Worm (Caenorhabditis elegans) whole organism, young adult: Measurements from ENCODE around the gene fis-1.

Experiments
- F33H1.4 ChIP-seq: fragments of 200-800 bp; sonication (Bioruptor generic); IDR thresholded peaks from 2 replicates; pipeline ENCODE4 v1.3.6; 2022; ENCODE audit warnings: missing genetic modification reagents, missing genetic modification characterization, missing compliant biosample characterization
- Y56A3A.18 ChIP-seq: fragments of 200-800 bp; sonication (Bioruptor generic); IDR thresholded peaks from 2 replicates; pipeline ENCODE4 v1.3.6; 2022; ENCODE audit warnings: missing genetic modification reagents, missing genetic modification characterization, missing compliant biosample characterization
- ama-1 ChIP-seq, 3 experiments: fragments of 150-350 bp in 1 of 3; sonication (generic microtip) in 2 of 3; optimal IDR thresholded peaks; 2 replicates each; lab custom pipeline; 2014 to 2018; ENCODE audit warnings: missing biosample characterization in 2 of 3, missing genetic modification characterization in 2 of 3, missing genetic modification reagents in 2 of 3
- egl-44 ChIP-seq: fragments of 200-800 bp; sonication (Bioruptor generic); IDR thresholded peaks from 2 replicates; pipeline ENCODE4 v1.3.6; 2022; ENCODE audit warnings: missing genetic modification reagents, missing genetic modification characterization, missing compliant biosample characterization
- fkh-3 ChIP-seq: sonication (generic microtip); optimal IDR thresholded peaks from 2 replicates; lab custom pipeline; 2016; ENCODE audit warnings: mild to moderate bottlenecking, missing genetic modification characterization, missing compliant biosample characterization
- lin-26 ChIP-seq: fragments of 200-800 bp; sonication (Bioruptor generic); IDR thresholded peaks from 2 replicates; pipeline ENCODE4 v1.3.6; 2022; ENCODE audit warnings: missing genetic modification reagents, missing genetic modification characterization, missing compliant biosample characterization
- lin-35 ChIP-seq, 3 experiments: fragments of 150-350 bp in 2 of 3; sonication (generic microtip) in 1 of 3; optimal IDR thresholded peaks; 2 replicates each; lab custom pipeline; 2014 to 2018; ENCODE audit warnings: missing biosample characterization in 3 of 3, missing genetic modification characterization in 3 of 3, missing genetic modification reagents in 3 of 3
- nhr-120 ChIP-seq: fragments of 200-800 bp; sonication (Bioruptor generic); IDR thresholded peaks from 2 replicates; pipeline ENCODE4 v1.3.6; 2022; ENCODE audit warnings: missing genetic modification characterization, missing compliant biosample characterization
- pha-4 ChIP-seq: fragments of 150-350 bp; sonication (generic microtip); optimal IDR thresholded peaks from 2 replicates; lab custom pipeline; 2014; ENCODE audit warnings: missing biosample characterization, missing genetic modification reagents, missing genetic modification characterization
- sdz-38 ChIP-seq: sonication (generic microtip); optimal IDR thresholded peaks from 2 replicates; lab custom pipeline; 2016; ENCODE audit warnings: missing genotype, missing genetic modification characterization, missing compliant biosample characterization
- snpc-1.1 ChIP-seq: sonication (generic microtip); optimal IDR thresholded peaks from 2 replicates; lab custom pipeline; 2017; ENCODE audit warnings: missing genetic modification characterization, mild to moderate bottlenecking, missing compliant biosample characterization, antibody characterized with exemption, moderate library complexity, missing genotype, missing genetic modification reagents; ENCODE audit not compliant: insufficient read depth
- snpc-4 ChIP-seq, 5 experiments: fragments of 150-350 bp in 1 of 5; sonication (generic microtip) in 4 of 5; optimal IDR thresholded peaks; 2 replicates each; lab custom pipeline; 2014 to 2018; ENCODE audit warnings: missing genetic modification characterization in 5 of 5, missing biosample characterization in 3 of 5, antibody characterized with exemption in 2 of 5, mild to moderate bottlenecking in 2 of 5, missing compliant biosample characterization in 2 of 5, missing genotype in 2 of 5, moderate library complexity in 2 of 5, missing genetic modification reagents in 1 of 5
- ztf-18 ChIP-seq: sonication (generic microtip); optimal IDR thresholded peaks from 2 replicates; lab custom pipeline; 2016; ENCODE audit warnings: missing genotype, mild to moderate bottlenecking, missing genetic modification characterization, missing compliant biosample characterization
- ztf-28 ChIP-seq: fragments of 200-800 bp; sonication (Bioruptor generic); IDR thresholded peaks from 2 replicates; pipeline ENCODE4 v1.3.6; 2022; ENCODE audit warnings: missing genetic modification reagents, missing genetic modification characterization, missing compliant biosample characterization

ce11 chrII:6772482-6772881, 17.5 kb downstream of the fis-1 start:
- TF ChIP-seq lin-26 (GFP tag; lab: Robert Waterston, UW) (no peak), F33H1.4 (GFP tag; lab: Robert Waterston, UW) (no peak), egl-44 (GFP tag; lab: Robert Waterston, UW) (no peak), sdz-38 (tag; lab: Kevin White, UChicago) (no peak), ztf-28 (no peak), fkh-3 (tag; lab: Kevin White, UChicago) (no peak), ama-1 (optimal IDR thresholded peaks at IDR 0.05; lab: Kevin White, UChicago) (no peak), ama-1 (GFP tag; optimal IDR thresholded peaks at IDR 0.05; lab: Kevin White, UChicago) (no peak), ztf-18 (tag; lab: Kevin White, UChicago) (no peak), lin-35 (GFP tag; optimal IDR thresholded peaks at IDR 0.05; lab: Kevin White, UChicago) (no peak), Y56A3A.18 (no peak), snpc-1.1 (no peak), nhr-120 (no peak), pha-4 (tag; lab: Kevin White, UChicago) (no peak), snpc-4 (GFP tag; optimal IDR thresholded peaks at IDR 0.05; lab: Kevin White, UChicago) (no peak), snpc-4 (tag; optimal IDR thresholded peaks at IDR 0.05; lab: Kevin White, UChicago) (no peak)
